Worm (Caenorhabditis elegans): ENCODE results near the gene npr-5.

Gene npr-5

ce11 chrV:281616-282015 is at the start of gene npr-5:
Gene npr-5 (minus strand): TSS chrV:281716.
- TF ChIP-seq aly-2 (tag; optimal IDR thresholded peaks at IDR 0.05), result no peak
- TF ChIP-seq elt-1 (tag; optimal IDR thresholded peaks at IDR 0.05), result no peak
- no peak for TF ChIP-seq nhr-25 (tag; optimal IDR thresholded peaks at IDR 0.05)
- no peak for TF ChIP-seq elt-3 (tag; optimal IDR thresholded peaks at IDR 0.05)
- TF ChIP-seq ztf-4 (tag; optimal IDR thresholded peaks at IDR 0.05), result no peak

ce11 chrV:331245-331644 is 49.7 kb upstream of the npr-5 start:
- peak; percentile 56 for TF ChIP-seq fos-1 (tag; optimal IDR thresholded peaks at IDR 0.05)
- TF ChIP-seq ama-1 (optimal IDR thresholded peaks at IDR 0.05), result no peak
- no peak for TF ChIP-seq ztf-1 (GFP tag; conservative IDR thresholded peaks at IDR 0.05)

ce11 chrV:330625-331024 is 49.1 kb upstream of the npr-5 start, which contains the start of gene abt-4:
Gene abt-4 (minus strand): TSS chrV:330725.
- TF ChIP-seq fos-1 (tag; optimal IDR thresholded peaks at IDR 0.05) (no peak), peb-1 (tag; optimal IDR thresholded peaks at IDR 0.05) (no peak), nhr-6 (tag; optimal IDR thresholded peaks at IDR 0.05) (no peak), sma-9 (GFP tag; optimal IDR thresholded peaks at IDR 0.05) (no peak), sma-9 (tag; optimal IDR thresholded peaks at IDR 0.05) (no peak)

DNA sequence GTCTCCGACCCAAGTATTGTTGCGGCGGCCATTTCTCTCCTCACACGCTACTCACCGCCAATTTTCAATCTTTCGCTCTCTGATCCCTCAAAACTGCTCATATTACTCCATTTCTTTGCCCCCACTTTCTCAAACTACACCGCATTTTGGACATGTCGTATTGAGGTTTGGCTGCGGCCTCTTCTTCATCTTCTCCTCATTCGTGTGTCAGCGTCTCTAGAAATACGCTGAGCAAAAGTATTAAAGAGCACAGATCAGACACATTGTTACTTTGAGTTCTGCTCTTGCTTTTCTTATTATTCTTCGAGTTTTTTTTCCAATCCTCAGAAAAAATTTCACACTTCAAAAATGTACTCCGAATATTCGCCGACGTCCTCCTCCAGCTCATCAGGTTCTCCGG is 38.5 kb upstream of the npr-5 start:
- TF ChIP-seq aly-2 (tag; optimal IDR thresholded peaks at IDR 0.05) (no peak), sma-9 (GFP tag; optimal IDR thresholded peaks at IDR 0.05) (no peak), sma-9 (tag; optimal IDR thresholded peaks at IDR 0.05) (no peak), ztf-11 (tag; optimal IDR thresholded peaks at IDR 0.05) (no peak), mdl-1 (tag; optimal IDR thresholded peaks at IDR 0.05) (no peak), Y55F3AM.14 (GFP tag; optimal IDR thresholded peaks at IDR 0.05) (no peak), crh-2 (tag; optimal IDR thresholded peaks at IDR 0.05) (no peak), skn-1 (tag; optimal IDR thresholded peaks at IDR 0.05) (no peak), lsy-2 (tag; optimal IDR thresholded peaks at IDR 0.05) (no peak), peb-1 (tag; optimal IDR thresholded peaks at IDR 0.05) (no peak), snpc-4 (tag; optimal IDR thresholded peaks at IDR 0.05) (no peak), alr-1 (tag; optimal IDR thresholded peaks at IDR 0.05) (no peak), F13H6.1 (tag; optimal IDR thresholded peaks at IDR 0.05) (no peak), ZK546.5 (tag; optimal IDR thresholded peaks at IDR 0.05) (no peak), sem-4 (tag; optimal IDR thresholded peaks at IDR 0.05) (no peak), gmeb-1 (tag; optimal IDR thresholded peaks at IDR 0.05) (no peak), unc-62 (GFP tag; optimal IDR thresholded peaks at IDR 0.05) (no peak), nhr-21 (tag; optimal IDR thresholded peaks at IDR 0.05) (no peak)

DNA sequence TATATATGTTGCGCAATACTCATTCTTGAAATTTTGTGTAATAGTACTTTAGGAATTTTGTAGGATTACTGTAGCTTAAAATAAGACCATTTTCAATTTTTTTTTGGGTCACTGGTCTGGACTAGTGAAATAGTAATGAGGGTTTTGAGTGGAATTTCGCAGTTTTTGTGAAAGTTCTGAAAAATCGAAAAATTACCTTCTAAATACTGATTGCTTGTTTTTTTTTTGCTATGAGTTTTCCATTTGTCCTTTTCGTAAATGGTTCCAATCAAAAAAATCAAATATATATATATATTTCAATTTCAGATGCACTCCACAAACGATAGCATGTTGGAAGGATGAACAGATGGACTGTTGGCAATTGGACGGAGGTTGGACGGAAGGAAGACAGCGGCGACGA is 30.9 kb upstream of the npr-5 start, which contains the start of gene nhr-15:
nhr-15 (plus strand) TSS at position 301 of the 400 bp plus-strand sequence.
- no peak for TF ChIP-seq C34F6.9 (tag; optimal IDR thresholded peaks at IDR 0.05)
- TF ChIP-seq nhr-12 (tag; optimal IDR thresholded peaks at IDR 0.05), result no peak
- TF ChIP-seq crh-2 (tag; optimal IDR thresholded peaks at IDR 0.05), result no peak
- no peak for TF ChIP-seq ztf-11 (tag; optimal IDR thresholded peaks at IDR 0.05)
- TF ChIP-seq dmd-4 (tag; optimal IDR thresholded peaks at IDR 0.05), result no peak
- no peak for TF ChIP-seq nhr-6 (tag; optimal IDR thresholded peaks at IDR 0.05)
- TF ChIP-seq fos-1 (tag; optimal IDR thresholded peaks at IDR 0.05), result no peak
- TF ChIP-seq aly-2 (tag; optimal IDR thresholded peaks at IDR 0.05), result no peak
- TF ChIP-seq Y55F3AM.14 (GFP tag; optimal IDR thresholded peaks at IDR 0.05), result no peak
- TF ChIP-seq unc-55 (GFP tag; optimal IDR thresholded peaks at IDR 0.05), result no peak
- no peak for TF ChIP-seq unc-39 (tag; optimal IDR thresholded peaks at IDR 0.05)
- no peak for TF ChIP-seq lin-13 (GFP tag; optimal IDR thresholded peaks at IDR 0.05)
- TF ChIP-seq ztf-1 (GFP tag; conservative IDR thresholded peaks at IDR 0.05), result no peak
- no peak for TF ChIP-seq egl-27 (tag; optimal IDR thresholded peaks at IDR 0.05)
- TF ChIP-seq nhr-11 (tag; optimal IDR thresholded peaks at IDR 0.05), result no peak
- no peak for TF ChIP-seq elt-1 (tag; optimal IDR thresholded peaks at IDR 0.05)
- no peak for TF ChIP-seq ceh-82 (tag; optimal IDR thresholded peaks at IDR 0.05)
- TF ChIP-seq skn-1 (tag; optimal IDR thresholded peaks at IDR 0.05), result no peak
